Worm (Caenorhabditis elegans): ENCODE measurements around the gene str-27.

DNA sequence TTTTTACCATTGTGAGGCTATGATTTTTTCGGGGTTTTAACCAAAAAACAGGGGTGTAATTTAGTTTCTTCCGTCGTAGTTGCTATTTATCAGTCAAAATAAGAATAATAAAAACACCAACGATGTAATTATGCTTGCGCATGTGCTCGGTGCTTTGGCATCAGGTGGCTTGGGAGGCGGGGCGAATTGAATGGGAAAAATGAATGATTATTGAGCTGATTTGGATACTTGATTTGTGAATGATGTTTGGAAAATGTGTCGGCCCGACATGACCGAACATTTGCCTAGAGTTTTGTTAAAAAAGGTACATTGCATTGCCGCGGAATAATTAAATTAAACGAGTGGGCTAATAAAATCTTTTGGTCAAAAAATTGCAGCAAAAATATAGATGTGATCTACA, 3.4 kb downstream of the str-27 start, which contains the start of gene str-38:
- no peak for TF ChIP-seq mab-5 (tag; optimal IDR thresholded peaks at IDR 0.05)
- no peak for TF ChIP-seq lsy-2 (tag; optimal IDR thresholded peaks at IDR 0.05)
- TF ChIP-seq nhr-12 (tag; optimal IDR thresholded peaks at IDR 0.05), result no peak
- TF ChIP-seq nhr-237 (tag; optimal IDR thresholded peaks at IDR 0.05), result no peak
- no peak for TF ChIP-seq unc-39 (tag; optimal IDR thresholded peaks at IDR 0.05)
- TF ChIP-seq ztf-11 (tag; optimal IDR thresholded peaks at IDR 0.05), result no peak
- no peak for TF ChIP-seq sptf-1 (tag; optimal IDR thresholded peaks at IDR 0.05)
- TF ChIP-seq blmp-1 (tag; optimal IDR thresholded peaks at IDR 0.05), result no peak

All from whole organism, mixed stage, embryonic.